Worm (Caenorhabditis elegans) whole organism, dauer: Measurements from ENCODE around the gene del-2.
"Not testable (repeated sequence)": the region's sequence is repeated elsewhere in the genome, so short reads cannot be mapped to it uniquely, and the experiment has no call there.

Experiments
- unc-62 ChIP-seq: sonication (generic microtip); optimal IDR thresholded peaks from 2 replicates; lab custom pipeline; 2017; ENCODE audit warnings: missing biosample characterization, missing genetic modification reagents, missing genetic modification characterization

Gene del-2

DNA sequence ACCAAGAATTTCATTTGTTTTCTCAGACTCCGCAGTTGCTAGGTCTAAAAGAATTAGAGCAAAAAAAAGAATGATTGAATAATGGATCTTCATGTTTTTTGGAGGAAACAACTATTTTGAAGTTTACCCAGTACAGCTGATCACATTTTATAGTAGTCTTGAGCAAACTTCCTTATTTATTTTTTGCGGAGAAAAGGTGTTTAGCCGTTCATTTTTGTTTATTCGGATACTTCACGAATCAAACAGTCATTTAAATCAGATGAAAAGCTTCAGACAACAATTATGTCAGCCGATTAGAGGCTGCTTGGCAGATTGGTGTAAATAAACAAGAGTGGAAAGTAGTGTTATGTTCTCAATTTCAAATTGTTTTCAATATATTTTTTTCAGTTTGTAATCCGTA lies 17.6 kb downstream of the del-2 start, which contains the start of gene W09C2.8:
Gene W09C2.8 (minus strand): TSS at position 101 of the 400 bp plus-strand sequence.
- TF ChIP-seq unc-62 = no peak

DNA sequence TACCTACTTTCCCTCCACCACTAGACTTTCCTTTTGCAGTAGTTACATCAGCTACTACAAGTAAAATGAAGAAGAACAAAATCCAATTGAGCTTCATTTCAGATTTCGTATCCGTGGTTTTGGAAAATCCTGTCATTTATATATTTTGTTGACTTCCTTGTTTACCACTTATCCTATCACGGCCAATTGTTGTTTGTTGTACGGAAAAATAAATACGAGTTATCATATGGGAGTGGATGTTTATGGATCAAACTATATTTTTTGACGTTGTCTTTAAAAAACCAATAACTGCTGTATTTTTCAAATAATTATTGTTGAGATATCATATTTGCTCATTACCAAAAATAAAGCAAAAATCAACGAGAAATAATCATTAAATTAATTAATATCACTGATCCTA lies 18.6 kb downstream of the del-2 start, which contains the start of gene W09C2.9:
Gene W09C2.9 (minus strand): TSS at position 101 of the 400 bp plus-strand sequence.
- TF ChIP-seq unc-62 = no peak

DNA sequence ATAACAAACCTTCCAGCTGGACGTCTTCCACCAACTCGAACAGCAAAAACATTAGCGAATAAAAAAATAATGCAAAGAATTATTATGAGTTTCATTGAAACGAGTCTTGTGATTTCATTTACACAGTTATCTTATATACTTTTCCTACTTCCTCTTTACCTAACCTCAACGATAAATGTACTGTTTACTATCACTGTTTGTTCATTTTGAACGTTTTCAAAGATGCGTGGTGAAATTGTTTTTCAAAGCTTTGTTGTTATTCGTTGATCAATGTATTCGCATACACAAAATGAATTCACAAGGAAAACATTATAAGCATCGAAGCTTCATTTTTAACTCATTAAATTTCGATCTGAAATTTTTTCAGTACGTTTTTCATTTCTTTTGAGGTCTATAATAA lies 19.6 kb downstream of the del-2 start, which contains the start of gene W09C2.7:
Gene W09C2.7 (minus strand): TSS at position 101 of the 400 bp plus-strand sequence.
- no peak for TF ChIP-seq unc-62

DNA sequence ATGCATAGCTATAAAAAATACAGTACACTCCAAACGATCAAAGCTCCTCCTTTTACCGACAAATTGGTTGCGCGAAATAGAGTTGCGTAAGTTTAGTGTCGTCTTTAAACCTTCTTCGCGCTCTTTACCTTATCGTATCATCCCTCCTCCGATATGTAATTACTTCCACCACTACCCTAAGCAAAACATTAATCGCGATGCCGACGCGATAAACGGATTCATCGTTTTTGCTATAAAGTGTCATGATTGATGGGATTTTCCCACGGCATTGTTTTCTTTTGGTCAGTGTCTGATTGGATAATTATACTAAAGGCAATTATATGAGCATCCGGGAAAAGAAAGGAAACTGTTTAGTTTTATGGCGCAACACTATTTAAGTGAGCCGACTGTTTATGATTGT lies 23.0 kb downstream of the del-2 start:
- no peak for TF ChIP-seq unc-62

DNA sequence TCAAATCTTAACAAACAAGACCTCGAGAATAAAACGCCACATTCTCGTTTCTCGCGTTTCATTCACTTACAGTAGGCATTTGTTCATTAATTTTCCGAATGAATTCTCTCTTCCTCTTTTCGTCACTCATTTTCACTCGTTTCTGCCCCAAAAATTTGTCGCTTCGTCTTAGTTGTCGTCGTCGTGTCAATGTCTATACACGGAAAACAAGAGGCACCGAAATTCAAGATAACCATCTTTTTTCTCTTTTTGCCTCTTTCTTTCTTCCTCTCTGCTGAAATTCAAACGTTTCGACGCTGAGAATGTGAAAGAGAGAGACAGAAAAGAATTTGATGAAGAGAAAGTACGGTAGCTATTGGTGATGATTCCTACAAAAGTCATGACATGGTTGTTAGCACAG lies 23.8 kb downstream of the del-2 start:
- no peak for TF ChIP-seq unc-62

DNA sequence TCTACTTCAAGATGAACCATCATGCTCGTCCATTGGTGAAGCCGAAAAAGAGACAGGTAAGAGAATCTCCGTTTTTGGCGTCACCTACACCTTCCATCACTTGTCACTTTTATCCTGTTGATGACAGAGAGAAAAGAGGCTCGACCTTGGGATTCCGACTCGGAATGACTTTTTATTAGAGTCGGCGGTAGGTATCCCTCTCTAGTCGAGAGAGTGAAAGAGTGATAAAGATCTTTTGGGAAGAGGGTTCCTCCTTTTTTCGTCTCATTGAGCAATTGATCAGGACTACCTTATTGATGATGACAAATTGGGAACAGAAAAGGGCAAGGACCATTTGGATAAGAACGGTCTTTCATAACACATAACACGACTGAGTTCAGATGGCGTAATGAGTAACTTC lies 24.5 kb downstream of the del-2 start:
- TF ChIP-seq unc-62 = no peak

DNA sequence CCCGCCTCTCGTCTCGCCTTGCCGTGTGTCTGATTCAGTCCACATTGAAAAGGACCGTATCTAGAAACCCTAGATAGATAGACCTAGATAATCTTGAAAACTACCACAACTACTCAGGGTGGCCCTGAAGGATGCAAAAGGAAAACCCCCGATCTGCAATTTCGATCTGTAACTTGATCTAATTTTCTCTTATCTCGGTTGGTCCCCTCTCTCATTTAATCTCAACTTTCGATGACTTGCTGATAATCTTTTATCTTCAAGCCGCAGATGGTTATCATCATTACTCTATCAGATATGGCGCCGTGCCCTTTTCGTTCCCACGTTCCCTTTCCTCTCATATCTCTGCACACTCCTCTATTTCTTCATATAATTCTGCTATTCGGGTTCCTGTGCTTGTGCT lies 26.3 kb downstream of the del-2 start:
- no peak for TF ChIP-seq unc-62

DNA sequence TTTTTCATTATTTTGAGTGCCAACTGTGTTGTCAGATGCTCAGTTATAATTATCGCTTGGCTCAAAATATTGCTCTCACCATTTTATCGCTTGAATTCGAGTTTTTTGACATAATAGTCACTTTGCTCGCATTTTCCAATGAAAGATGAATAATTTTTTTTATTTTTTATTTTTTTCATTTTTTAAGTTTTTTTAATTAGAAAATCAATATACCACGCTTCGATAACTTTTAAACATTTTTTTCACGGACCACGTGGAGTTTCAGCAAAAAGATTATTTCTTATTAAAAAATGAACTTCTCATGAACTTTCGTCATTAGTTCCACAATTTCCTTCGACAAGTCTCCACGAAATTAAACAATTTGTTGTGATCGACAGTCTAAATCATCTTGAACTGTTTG lies 27.1 kb downstream of the del-2 start, which contains the start of gene elt-1:
Gene elt-1 (plus strand): TSS at position 301 of the 400 bp plus-strand sequence.
- TF ChIP-seq unc-62 = no peak

DNA sequence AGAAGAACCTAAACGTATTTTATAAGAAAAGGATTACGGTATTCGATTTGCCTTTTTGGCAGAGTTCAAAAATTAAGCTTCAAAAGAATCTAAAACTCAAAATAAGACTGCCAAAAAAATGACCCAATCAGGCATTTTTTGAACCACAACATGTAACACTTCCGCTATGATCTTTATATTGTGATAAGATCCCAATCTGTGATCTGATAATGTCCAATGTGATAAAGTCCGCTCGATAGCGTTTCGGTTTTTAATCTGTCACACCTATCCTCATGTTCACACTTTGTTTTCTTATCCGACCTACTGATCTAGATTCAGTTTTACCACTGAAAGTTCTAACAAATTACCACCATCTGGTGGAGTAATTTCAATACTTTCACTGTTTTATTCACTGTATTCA lies 27.8 kb downstream of the del-2 start:
- TF ChIP-seq unc-62 = no peak

DNA sequence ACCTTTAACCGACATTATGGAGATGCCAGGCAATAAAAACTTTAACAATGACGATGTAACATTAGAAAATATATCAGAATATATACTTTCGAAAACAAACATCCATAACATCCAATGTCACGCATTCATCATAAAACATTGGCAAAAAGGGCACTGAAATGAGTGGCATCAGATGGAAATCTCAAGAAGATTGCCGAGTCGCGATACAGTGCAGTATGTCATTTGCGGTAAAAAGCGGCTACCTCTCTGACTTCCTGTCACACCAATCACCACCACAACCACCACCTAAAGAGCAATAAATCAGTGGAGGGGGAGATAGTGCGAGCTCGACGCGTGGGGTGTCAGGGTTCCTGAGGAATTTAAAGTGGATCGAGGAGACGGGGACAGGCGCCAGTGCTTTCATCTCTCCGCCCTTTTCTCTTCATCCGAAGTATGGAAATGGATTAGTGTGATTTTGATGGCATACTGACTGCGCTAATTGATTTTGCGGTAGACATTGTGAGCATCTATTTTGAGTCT lies 28.7 kb downstream of the del-2 start:
- TF ChIP-seq unc-62 = no peak

DNA sequence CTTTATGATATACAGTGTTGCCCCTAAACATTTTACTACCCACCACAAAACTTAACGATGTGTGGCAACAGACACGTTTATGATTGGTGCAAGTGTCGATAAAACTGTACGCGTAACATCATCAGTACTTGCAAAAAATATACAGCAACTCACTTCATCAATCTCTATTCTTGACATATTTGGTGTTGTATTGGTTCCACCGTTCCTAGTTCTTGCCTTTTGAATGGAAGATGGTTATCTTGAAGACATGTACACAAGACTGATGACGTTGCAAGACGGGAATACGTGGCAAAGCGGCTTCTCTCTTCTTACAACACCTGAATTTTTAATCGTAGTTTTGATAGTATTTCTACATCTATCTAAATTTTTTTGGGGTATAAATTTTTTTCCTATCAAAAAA lies 30.9 kb downstream of the del-2 start:
- no peak for TF ChIP-seq unc-62

DNA sequence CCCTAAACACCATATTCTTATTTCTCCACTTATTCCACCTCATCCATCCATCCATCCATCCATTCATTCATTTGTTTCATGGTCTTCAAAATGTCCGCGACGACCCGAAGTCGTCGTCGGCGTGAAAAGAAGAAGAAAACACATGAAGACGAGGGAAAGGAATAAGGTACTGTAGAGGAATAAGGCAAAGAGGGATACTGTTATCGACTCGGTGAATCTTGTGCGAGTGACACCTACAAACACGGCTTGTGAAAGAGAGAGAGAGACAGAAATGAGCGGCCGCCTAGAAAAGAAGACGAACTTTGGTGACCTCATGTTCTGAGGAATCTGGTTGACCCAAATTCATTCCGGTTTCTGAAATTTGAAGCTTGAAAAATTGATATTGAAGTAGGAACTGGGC lies 32.7 kb downstream of the del-2 start:
- no peak for TF ChIP-seq unc-62

DNA sequence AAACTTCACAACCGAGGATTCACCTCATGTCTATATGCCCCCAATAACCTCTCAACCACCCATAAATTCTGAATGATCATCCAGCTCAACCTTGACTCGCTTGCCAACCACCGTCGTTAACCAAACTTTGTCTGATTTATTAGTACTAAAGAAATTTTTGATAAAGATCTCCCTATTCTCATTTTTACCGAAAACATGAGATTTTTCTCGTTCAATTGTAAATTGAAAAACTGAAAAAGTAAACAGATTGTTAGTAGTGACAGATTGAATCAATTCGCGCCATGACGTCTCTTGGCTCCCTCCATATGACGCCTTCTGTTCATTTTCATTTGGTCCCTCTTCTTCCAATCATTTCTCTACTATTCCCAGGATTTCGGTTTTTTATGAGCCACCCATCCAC lies 33.9 kb downstream of the del-2 start:
- TF ChIP-seq unc-62 = no peak

DNA sequence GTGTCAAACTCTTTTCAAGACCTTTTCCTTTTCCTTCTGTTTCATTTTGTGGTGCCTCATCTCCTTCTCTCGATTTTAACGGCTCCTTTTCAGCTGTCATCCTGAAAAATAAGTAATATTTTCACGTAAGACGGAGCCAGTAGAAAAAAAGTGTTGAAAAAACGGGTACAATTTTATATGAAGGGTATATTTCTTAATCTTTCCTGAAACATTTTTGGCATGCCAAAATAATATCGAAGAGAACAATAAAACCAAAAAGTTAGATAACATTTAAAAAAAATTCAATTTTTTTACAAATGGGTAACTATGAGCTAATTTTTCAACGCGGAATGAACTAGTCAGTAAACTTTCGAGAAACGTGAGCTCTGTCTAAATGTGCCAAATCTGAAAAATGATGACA lies 40.2 kb downstream of the del-2 start, which contains the start of gene aat-1:
Gene aat-1 (minus strand): TSS at position 101 of the 400 bp plus-strand sequence.
- no peak for TF ChIP-seq unc-62

DNA sequence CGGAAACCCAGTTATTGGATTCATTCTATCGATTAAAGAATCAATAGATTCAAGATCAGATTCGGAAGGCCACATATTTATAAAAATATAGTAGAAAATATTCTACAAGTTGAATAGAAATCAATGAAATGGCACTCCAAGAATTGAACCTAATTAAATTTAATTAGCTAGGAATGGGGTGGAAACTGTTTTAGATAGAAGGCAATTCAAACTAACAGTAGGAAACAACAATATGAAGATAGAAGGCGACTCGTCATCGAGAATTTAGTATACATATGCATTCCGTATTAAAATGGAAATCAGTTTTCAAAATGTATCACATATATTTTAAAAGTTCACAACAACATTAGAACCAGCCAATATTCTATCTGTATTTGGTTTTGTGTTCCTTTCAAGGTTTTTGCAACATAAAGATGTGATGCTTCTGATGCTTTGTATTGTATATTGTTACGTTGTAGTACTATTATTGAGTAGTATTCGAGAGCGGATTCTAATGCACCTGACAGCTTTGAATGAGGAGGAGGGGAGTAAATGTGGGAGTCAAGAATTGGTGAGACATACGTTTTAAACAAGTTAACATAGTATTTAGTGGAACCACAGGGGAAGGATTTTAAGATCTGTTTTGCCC lies 45.9 kb downstream of the del-2 start, which contains the start of the genes F27C8.3 and F27C8.2:
Gene F27C8.3 (minus strand): TSS at position 101 of the 628 bp plus-strand sequence.
Gene F27C8.2 (plus strand): TSS at position 578 of the 628 bp plus-strand sequence.
- not testable (repeated sequence) for TF ChIP-seq unc-62

DNA sequence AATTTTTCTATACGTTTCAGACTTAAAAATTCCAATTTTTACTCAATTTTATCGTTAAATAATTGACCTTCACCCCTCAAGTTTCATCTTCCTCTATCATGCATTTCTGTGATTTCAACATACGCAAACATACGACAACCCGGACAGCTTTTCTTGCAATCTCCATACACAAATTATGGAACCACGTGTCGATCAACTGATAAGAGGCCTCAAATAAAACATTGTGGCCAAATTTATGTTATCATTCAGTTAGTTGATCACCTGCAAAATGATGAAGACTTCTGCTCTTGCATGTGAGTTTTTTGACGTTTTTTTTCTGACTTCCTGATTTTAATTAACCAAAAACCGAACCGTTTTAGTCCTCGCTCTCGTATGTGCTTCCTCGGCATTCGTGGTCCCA lies 48.4 kb downstream of the del-2 start, which contains the start of gene spp-18:
Gene spp-18 (plus strand): TSS at position 257 of the 400 bp plus-strand sequence.
- TF ChIP-seq unc-62 = no peak

DNA sequence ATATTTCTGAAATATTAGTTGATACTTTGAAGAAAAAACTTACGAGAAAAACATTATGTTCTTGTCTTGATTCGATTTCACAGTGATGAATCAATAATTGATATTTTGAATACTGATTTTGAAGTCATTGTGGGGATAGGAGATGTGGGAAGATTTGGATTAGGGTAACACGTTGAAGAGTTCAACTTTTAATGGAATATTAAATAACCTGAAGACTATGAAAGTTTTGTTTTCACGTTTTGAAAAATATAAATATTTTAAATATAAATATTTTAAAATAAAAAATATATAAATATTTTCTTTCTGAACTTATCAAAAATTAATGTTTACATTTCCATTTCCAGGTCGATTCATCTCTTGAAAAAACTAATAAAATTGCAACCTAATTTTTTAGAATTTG lies 49.4 kb downstream of the del-2 start, which contains the start of gene pei-1:
Gene pei-1 (minus strand): TSS at position 101 of the 400 bp plus-strand sequence.
- no peak for TF ChIP-seq unc-62
